Worm (Caenorhabditis elegans) whole organism, late embryonic: ENCODE measurements around the gene T05D4.2.

ENCODE experiments used
- C08G9.2 ChIP-seq: sonication (generic microtip); optimal IDR thresholded peaks from 2 replicates; lab custom pipeline; 2016; ENCODE audit warnings: mild to moderate bottlenecking, missing genetic modification characterization, moderate library complexity, missing compliant biosample characterization
- ama-1 ChIP-seq: fragments of 150-350 bp; optimal IDR thresholded peaks from 2 replicates; lab custom pipeline; 2014
- ceh-18 ChIP-seq: sonication (generic microtip); optimal IDR thresholded peaks from 2 replicates; lab custom pipeline; 2016; ENCODE audit warnings: missing genetic modification characterization, missing compliant biosample characterization
- ceh-19 ChIP-seq: fragments of 200-800 bp; sonication (Bioruptor generic); optimal IDR thresholded peaks from 2 replicates; lab custom pipeline; 2018; ENCODE audit warnings: mild to moderate bottlenecking, missing genetic modification characterization, missing compliant biosample characterization
- ceh-6 ChIP-seq: fragments of 200-800 bp; sonication (Bioruptor generic); optimal IDR thresholded peaks from 2 replicates; lab custom pipeline; 2018; ENCODE audit warnings: mild to moderate bottlenecking, missing genetic modification characterization, missing compliant biosample characterization
- eyg-1 ChIP-seq: sonication (generic microtip); optimal IDR thresholded peaks from 2 replicates; lab custom pipeline; 2016; ENCODE audit warnings: missing genotype, missing genetic modification characterization, missing compliant biosample characterization
- mec-3 ChIP-seq: sonication (generic microtip); optimal IDR thresholded peaks from 2 replicates; lab custom pipeline; 2016; ENCODE audit warnings: borderline replicate concordance, missing genetic modification characterization, missing compliant biosample characterization
- nhr-11 ChIP-seq: fragments of 150-350 bp; optimal IDR thresholded peaks from 2 replicates; lab custom pipeline; 2014; ENCODE audit warnings: missing biosample characterization, missing genetic modification characterization
- nhr-232 ChIP-seq: sonication (generic microtip); optimal IDR thresholded peaks from 2 replicates; lab custom pipeline; 2016; ENCODE audit warnings: missing genetic modification characterization, missing compliant biosample characterization
- pqm-1 ChIP-seq: sonication (generic microtip); optimal IDR thresholded peaks from 2 replicates; lab custom pipeline; 2016; ENCODE audit warnings: missing genetic modification characterization, missing compliant biosample characterization
- unc-3 ChIP-seq, 2 experiments: fragments of 200-800 bp in 1 of 2; sonication (Bioruptor generic) in 1 of 2; sonication (generic microtip) in 1 of 2; conservative IDR thresholded peaks in 1 of 2; optimal IDR thresholded peaks in 1 of 2; 2 replicates each; pipeline versions ENCODE4 v1.3.6 to Lab custom; 2016 to 2022; ENCODE audit warnings: missing compliant biosample characterization in 2 of 2, missing genetic modification characterization in 2 of 2, missing genetic modification reagents in 1 of 2

DNA sequence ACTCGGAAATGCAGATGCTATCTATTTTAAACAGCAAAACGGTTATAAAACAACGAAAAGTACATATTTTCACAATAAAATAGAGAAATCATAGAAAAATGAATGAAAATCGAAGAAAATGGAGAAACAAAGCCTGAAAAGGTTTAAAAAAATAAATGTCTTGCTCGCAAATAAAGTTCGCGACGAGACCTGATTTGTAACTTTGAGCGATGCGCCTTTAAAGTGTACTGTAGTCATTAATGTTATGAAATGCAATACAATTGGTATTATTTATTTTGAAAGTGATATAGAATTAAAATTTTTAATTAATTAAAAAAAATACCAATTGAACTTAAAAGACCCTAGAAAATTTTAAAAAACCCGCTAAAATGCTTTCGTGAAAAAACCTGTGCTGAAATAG, 1.6 kb downstream of the T05D4.2 start:
- TF ChIP-seq mec-3 (tag; lab: Kevin White, UChicago) (no peak), pqm-1 (tag; lab: Kevin White, UChicago) (no peak), ama-1 (lab: Kevin White, UChicago) (no peak), unc-3 (GFP tag; conservative IDR thresholded peaks at IDR 0.05; lab: Robert Waterston, UW) (no peak), unc-3 (tag; optimal IDR thresholded peaks at IDR 0.05; lab: Kevin White, UChicago) (no peak), ceh-18 (tag; lab: Kevin White, UChicago) (no peak), C08G9.2 (tag; lab: Kevin White, UChicago) (no peak), ceh-6 (GFP tag; lab: Kevin White, UChicago) (no peak), eyg-1 (tag; lab: Kevin White, UChicago) (no peak), nhr-11 (no peak), nhr-232 (tag; lab: Kevin White, UChicago) (no peak), ceh-19 (GFP tag; lab: Kevin White, UChicago) (no peak)
